Worm (Caenorhabditis elegans): Measurements from ENCODE around the gene ergi-2.

ce11 chrX:14965761-14966160 is 41.3 kb downstream of the ergi-2 start, which contains the start of gene F45B8.5:
- TF ChIP-seq him-1 (tag; optimal IDR thresholded peaks at IDR 0.05) (no peak), W03F9.2 (tag; optimal IDR thresholded peaks at IDR 0.05) (no peak)

All from whole organism, L4/young adult.